Fruit fly (Drosophila melanogaster) whole organism, wandering third instar larva: ENCODE data around the gene CG15169.

Experiments used
- Abd-B ChIP-seq: fragments of >200 bp; optimal IDR thresholded peaks from 2 replicates; lab custom pipeline; 2017; ENCODE audit warnings: missing biosample characterization, missing genetic modification characterization
- CrebA ChIP-seq: fragments of 200-800 bp; sonication (Bioruptor generic); optimal IDR thresholded peaks from 2 replicates; lab custom pipeline; 2016; ENCODE audit warnings: missing biosample characterization, mild to moderate bottlenecking, missing genetic modification characterization, borderline replicate concordance
- Dfd ChIP-seq: fragments of >200 bp; optimal IDR thresholded peaks from 2 replicates; lab custom pipeline; 2017; ENCODE audit warnings: missing biosample characterization, missing genetic modification characterization
- HLH106 ChIP-seq: fragments of 200-800 bp; optimal IDR thresholded peaks from 3 replicates; lab custom pipeline; 2019; ENCODE audit warnings: missing biosample characterization, mild to moderate bottlenecking, missing genetic modification characterization, moderate library complexity
- Mio ChIP-seq: sonication (Bioruptor generic); optimal IDR thresholded peaks from 2 replicates; lab custom pipeline; 2016; ENCODE audit warnings: missing biosample characterization, missing genetic modification characterization
- OdsH ChIP-seq: fragments of 200-800 bp; sonication (Bioruptor generic); optimal IDR thresholded peaks from 2 replicates; lab custom pipeline; 2016; ENCODE audit warnings: missing biosample characterization, mild to moderate bottlenecking, missing genetic modification characterization
- Vsx2 ChIP-seq: fragments of 200-300, 225-300 bp; sonication (Bioruptor generic); optimal IDR thresholded peaks from 2 replicates; lab custom pipeline; 2018; ENCODE audit warnings: missing biosample characterization, missing genetic modification characterization; ENCODE audit not compliant: partially characterized antibody
- br ChIP-seq: fragments of 200-800 bp; sonication (Bioruptor generic); optimal IDR thresholded peaks from 2 replicates; lab custom pipeline; 2016; ENCODE audit warnings: missing biosample characterization, missing genetic modification characterization
- brk ChIP-seq: fragments of 200-800 bp; sonication (Bioruptor generic); optimal IDR thresholded peaks from 2 replicates; lab custom pipeline; 2016; ENCODE audit warnings: missing biosample characterization, mild to moderate bottlenecking, missing genetic modification characterization
- foxo ChIP-seq, 2 experiments: fragments of 200-800 bp; sonication (Bioruptor generic); optimal IDR thresholded peaks; 2 replicates in 1 of 2; 3 replicates in 1 of 2; lab custom pipeline; 2016 to 2017; ENCODE audit warnings: missing biosample characterization in 2 of 2, missing genetic modification characterization in 2 of 2
- pan ChIP-seq: fragments of >200 bp; optimal IDR thresholded peaks from 2 replicates; lab custom pipeline; 2017
- psq ChIP-seq: fragments of 200-800 bp; sonication (Bioruptor generic); optimal IDR thresholded peaks from 3 replicates; lab custom pipeline; 2017; ENCODE audit warnings: missing biosample characterization, mild to moderate bottlenecking, missing genetic modification characterization, moderate library complexity
- usp ChIP-seq: fragments of >200 bp; optimal IDR thresholded peaks from 2 replicates; lab custom pipeline; 2017; ENCODE audit warnings: missing biosample characterization, missing genetic modification characterization

DNA sequence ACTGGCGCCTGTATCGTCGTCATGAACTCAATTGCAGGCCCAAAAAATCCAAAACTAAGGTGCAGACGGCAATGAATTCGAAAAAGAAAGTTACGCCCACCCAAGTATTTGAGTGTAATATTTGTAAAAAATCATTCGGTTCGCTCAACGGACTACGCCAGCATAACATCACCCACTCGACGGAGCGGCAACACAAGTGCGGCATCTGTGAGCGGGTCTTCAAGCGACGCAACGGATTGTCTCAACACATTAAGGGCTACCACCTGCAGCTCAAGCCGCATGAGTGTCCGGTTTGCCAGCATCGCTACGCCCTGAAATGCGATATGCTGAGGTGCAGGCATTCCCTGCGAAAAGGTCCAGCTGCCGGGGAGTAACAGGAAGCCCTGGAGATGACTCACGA is 14.1 kb upstream of the CG15169 start:
- TF ChIP-seq Abd-B (GFP tag; lab: Kevin White, UChicago) (no peak), CrebA (GFP tag; lab: Kevin White, UChicago) (no peak), Dfd (GFP tag; lab: Kevin White, UChicago) (no peak), HLH106 (tag; lab: Kevin White, UChicago) (no peak), pan (lab: Kevin White, UChicago) (no peak), foxo (GFP tag; optimal IDR thresholded peaks at IDR 0.05; lab: Kevin White, UChicago) (no peak), Vsx2 (GFP tag; lab: Kevin White, UChicago) (no peak), psq (GFP tag; lab: Kevin White, UChicago) (no peak), OdsH (GFP tag; lab: Kevin White, UChicago) (no peak), usp (GFP tag; lab: Kevin White, UChicago) (no peak), br (GFP tag; lab: Kevin White, UChicago) (no peak), Mio (GFP tag; lab: Kevin White, UChicago) (no peak), brk (no peak)
